Worm (Caenorhabditis elegans) whole organism, L4/young adult: ENCODE results near the gene oops-1.

ENCODE experiments used
- W03F9.2 ChIP-seq: fragments of 150-350 bp; optimal IDR thresholded peaks from 2 replicates; lab custom pipeline; 2014; ENCODE audit warnings: missing biosample characterization, missing genetic modification characterization
- dao-5 ChIP-seq: sonication (generic microtip); optimal IDR thresholded peaks from 2 replicates; lab custom pipeline; 2016; ENCODE audit warnings: missing genotype, missing genetic modification characterization, moderate library complexity, missing compliant biosample characterization
- him-1 ChIP-seq: sonication (generic microtip); optimal IDR thresholded peaks from 2 replicates; lab custom pipeline; 2016; ENCODE audit warnings: missing genotype, missing genetic modification reagents, missing genetic modification characterization, missing compliant biosample characterization

ce11 chrIV:5762770-5763169 lies 51.2 kb downstream of the oops-1 start:
- no peak for TF ChIP-seq him-1 (tag; lab: Kevin White, UChicago)
- TF ChIP-seq dao-5 (tag; lab: Kevin White, UChicago) = no peak
- no peak for TF ChIP-seq W03F9.2
